Fruit fly (Drosophila melanogaster) whole organism, wandering third instar larva: ENCODE results near the gene tal-2A.

Source experiments
- CG32264 ChIP-seq: fragments of 200-800 bp; sonication (Bioruptor generic); optimal IDR thresholded peaks from 2 replicates; lab custom pipeline; 2016; ENCODE audit warnings: missing biosample characterization, missing genetic modification characterization
- CG9705 ChIP-seq: fragments of 200-800 bp; sonication (Bioruptor generic); optimal IDR thresholded peaks from 2 replicates; lab custom pipeline; 2018; ENCODE audit warnings: missing biosample characterization, mild to moderate bottlenecking, missing genetic modification characterization
- CrebA ChIP-seq: fragments of 200-800 bp; sonication (Bioruptor generic); optimal IDR thresholded peaks from 2 replicates; lab custom pipeline; 2016; ENCODE audit warnings: missing biosample characterization, mild to moderate bottlenecking, missing genetic modification characterization, borderline replicate concordance
- Dif ChIP-seq: fragments of 200-275, 200-300 bp; sonication (Bioruptor generic); optimal IDR thresholded peaks from 2 replicates; lab custom pipeline; 2018; ENCODE audit warnings: missing biosample characterization, missing genetic modification characterization; ENCODE audit not compliant: partially characterized antibody
- GATAd ChIP-seq: sonication (Bioruptor generic); optimal IDR thresholded peaks from 2 replicates; lab custom pipeline; 2016; ENCODE audit warnings: missing biosample characterization, missing genetic modification characterization
- HLH106 ChIP-seq: fragments of 200-800 bp; optimal IDR thresholded peaks from 3 replicates; lab custom pipeline; 2019; ENCODE audit warnings: missing biosample characterization, mild to moderate bottlenecking, missing genetic modification characterization, moderate library complexity
- Hnf4 ChIP-seq: fragments of 200-800 bp; sonication (Bioruptor generic); optimal IDR thresholded peaks from 2 replicates; lab custom pipeline; 2016; ENCODE audit warnings: missing biosample characterization, mild to moderate bottlenecking, missing genetic modification characterization
- Hr78 ChIP-seq: fragments of >200 bp; optimal IDR thresholded peaks from 2 replicates; lab custom pipeline; 2017; ENCODE audit warnings: missing biosample characterization, missing genetic modification characterization
- Hr83 ChIP-seq: fragments of 200-300 bp; sonication (Bioruptor generic); optimal IDR thresholded peaks from 2 replicates; lab custom pipeline; 2016; ENCODE audit warnings: missing biosample characterization, mild to moderate bottlenecking, missing genetic modification characterization, moderate library complexity; ENCODE audit not compliant: poor library complexity, severe bottlenecking
- Jra ChIP-seq: sonication (Bioruptor generic); optimal IDR thresholded peaks from 2 replicates; lab custom pipeline; 2016; ENCODE audit warnings: missing biosample characterization, missing genetic modification characterization
- Mio ChIP-seq: sonication (Bioruptor generic); optimal IDR thresholded peaks from 2 replicates; lab custom pipeline; 2016; ENCODE audit warnings: missing biosample characterization, missing genetic modification characterization
- Myc ChIP-seq: fragments of >200 bp; optimal IDR thresholded peaks from 2 replicates; lab custom pipeline; 2017
- N ChIP-seq: fragments of >200 bp; optimal IDR thresholded peaks from 2 replicates; lab custom pipeline; 2018; ENCODE audit warnings: missing biosample characterization, missing external identifiers, missing genetic modification characterization
- OdsH ChIP-seq: fragments of 200-800 bp; sonication (Bioruptor generic); optimal IDR thresholded peaks from 2 replicates; lab custom pipeline; 2016; ENCODE audit warnings: missing biosample characterization, mild to moderate bottlenecking, missing genetic modification characterization
- Rel ChIP-seq, 2 experiments: fragments of 200-800 bp; sonication (Bioruptor generic) in 1 of 2; optimal IDR thresholded peaks; 2 replicates in 1 of 2; 3 replicates in 1 of 2; lab custom pipeline; 2016 to 2019; ENCODE audit warnings: mild to moderate bottlenecking in 2 of 2, missing biosample characterization in 2 of 2, missing genetic modification characterization in 2 of 2, moderate library complexity in 1 of 2
- Sp1 ChIP-seq: fragments of 200-800 bp; sonication (Bioruptor generic); optimal IDR thresholded peaks from 3 replicates; lab custom pipeline; 2019; ENCODE audit warnings: missing biosample characterization, mild to moderate bottlenecking, missing genetic modification characterization, moderate library complexity
- Vsx2 ChIP-seq: fragments of 200-300, 225-300 bp; sonication (Bioruptor generic); optimal IDR thresholded peaks from 2 replicates; lab custom pipeline; 2018; ENCODE audit warnings: missing biosample characterization, missing genetic modification characterization; ENCODE audit not compliant: partially characterized antibody
- br ChIP-seq: fragments of 200-800 bp; sonication (Bioruptor generic); optimal IDR thresholded peaks from 2 replicates; lab custom pipeline; 2016; ENCODE audit warnings: missing biosample characterization, missing genetic modification characterization
- brk ChIP-seq: fragments of 200-800 bp; sonication (Bioruptor generic); optimal IDR thresholded peaks from 2 replicates; lab custom pipeline; 2016; ENCODE audit warnings: missing biosample characterization, mild to moderate bottlenecking, missing genetic modification characterization
- dl ChIP-seq, 2 experiments: fragments of 175-275, 200-275 bp in 1 of 2; fragments of 200-275 bp in 1 of 2; sonication (Bioruptor generic); optimal IDR thresholded peaks; lab custom pipeline; 2018; ENCODE audit warnings: mild to moderate bottlenecking in 2 of 2, missing biosample characterization in 2 of 2, missing genetic modification characterization in 2 of 2, moderate library complexity in 2 of 2; ENCODE audit not compliant: partially characterized antibody in 2 of 2, insufficient read depth in 1 of 2
- dsf ChIP-seq: sonication (Bioruptor generic); optimal IDR thresholded peaks from 2 replicates; lab custom pipeline; 2016; ENCODE audit warnings: missing biosample characterization, missing genetic modification characterization, borderline replicate concordance
- ey ChIP-seq: fragments of 200-800 bp; sonication (Bioruptor generic); optimal IDR thresholded peaks from 2 replicates; lab custom pipeline; 2016; ENCODE audit warnings: missing biosample characterization, missing genetic modification characterization
- foxo ChIP-seq, 2 experiments: fragments of 200-800 bp; sonication (Bioruptor generic); optimal IDR thresholded peaks; 2 replicates in 1 of 2; 3 replicates in 1 of 2; lab custom pipeline; 2016 to 2017; ENCODE audit warnings: missing biosample characterization in 2 of 2, missing genetic modification characterization in 2 of 2
- fru ChIP-seq: fragments of 200-800 bp; sonication (Bioruptor generic); optimal IDR thresholded peaks from 3 replicates; lab custom pipeline; 2016; ENCODE audit warnings: missing biosample characterization, mild to moderate bottlenecking, missing genetic modification characterization
- h ChIP-seq: fragments of 200-800 bp; sonication (Bioruptor generic); optimal IDR thresholded peaks from 3 replicates; lab custom pipeline; 2016; ENCODE audit warnings: missing biosample characterization, mild to moderate bottlenecking, missing genetic modification characterization
- jim ChIP-seq: fragments of 175-275, 200-325 bp; sonication (Bioruptor generic); optimal IDR thresholded peaks from 2 replicates; lab custom pipeline; 2016; ENCODE audit warnings: missing biosample characterization, mild to moderate bottlenecking, missing genetic modification characterization
- lola ChIP-seq: fragments of >200 bp; optimal IDR thresholded peaks from 2 replicates; lab custom pipeline; 2017; ENCODE audit warnings: missing biosample characterization, missing genetic modification characterization
- pan ChIP-seq: fragments of >200 bp; optimal IDR thresholded peaks from 2 replicates; lab custom pipeline; 2017
- psq ChIP-seq: fragments of 200-800 bp; sonication (Bioruptor generic); optimal IDR thresholded peaks from 3 replicates; lab custom pipeline; 2017; ENCODE audit warnings: missing biosample characterization, mild to moderate bottlenecking, missing genetic modification characterization, moderate library complexity
- rgr ChIP-seq: fragments of 200-800 bp; sonication (Bioruptor generic); optimal IDR thresholded peaks from 3 replicates; lab custom pipeline; 2016; ENCODE audit warnings: missing biosample characterization, mild to moderate bottlenecking, missing genetic modification characterization
- sage ChIP-seq: fragments of 200-800 bp; sonication (Bioruptor generic); optimal IDR thresholded peaks from 2 replicates; lab custom pipeline; 2016; ENCODE audit warnings: missing biosample characterization, mild to moderate bottlenecking, missing genetic modification characterization
- sv ChIP-seq: fragments of 200-800 bp; sonication (Bioruptor generic); optimal IDR thresholded peaks from 3 replicates; lab custom pipeline; 2016; ENCODE audit warnings: missing biosample characterization, missing genetic modification characterization
- tai ChIP-seq: sonication (Bioruptor generic); optimal IDR thresholded peaks from 2 replicates; lab custom pipeline; 2016; ENCODE audit warnings: missing biosample characterization, missing genetic modification characterization
- usp ChIP-seq: fragments of >200 bp; optimal IDR thresholded peaks from 2 replicates; lab custom pipeline; 2017; ENCODE audit warnings: missing biosample characterization, missing genetic modification characterization
- woc ChIP-seq: sonication (Bioruptor generic); optimal IDR thresholded peaks from 2 replicates; lab custom pipeline; 2016; ENCODE audit warnings: missing biosample characterization, mild to moderate bottlenecking, missing genetic modification characterization

Gene tal-2A

DNA sequence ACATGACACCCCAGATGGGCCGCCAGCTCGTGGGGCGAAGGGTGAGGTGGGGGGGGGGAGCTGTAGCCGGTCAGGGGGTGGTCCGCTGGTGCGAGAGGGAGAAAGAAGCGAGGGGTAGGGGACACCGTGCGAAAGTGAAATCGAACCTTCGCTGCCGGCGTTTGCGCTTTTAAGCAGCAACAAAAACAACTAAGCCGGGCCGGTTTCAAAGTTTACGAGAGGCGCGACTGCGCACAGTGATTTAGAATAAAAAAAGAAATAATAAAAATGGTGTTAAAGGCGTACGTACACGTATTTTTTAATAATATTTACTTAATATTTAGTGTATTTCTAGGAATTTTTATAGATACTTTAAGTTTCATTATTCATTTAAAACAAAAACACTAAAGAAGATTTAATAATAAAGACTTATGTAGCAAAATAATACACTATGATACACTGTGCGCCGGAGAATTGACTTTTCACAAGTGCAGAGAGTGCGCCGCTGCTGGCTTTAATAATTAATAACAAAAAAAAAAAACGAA, 18.7 kb downstream of the tal-2A start:
- TF ChIP-seq Sp1 (GFP tag; lab: Kevin White, UChicago) (peak; percentile 85), h (GFP tag; lab: Kevin White, UChicago) (peak; percentile 67), rgr (GFP tag; lab: Kevin White, UChicago) (peak; percentile 68), fru (peak; percentile 69), Myc (lab: Kevin White, UChicago) (no peak), woc (no peak), HLH106 (tag; lab: Kevin White, UChicago) (peak; percentile 87), Hnf4 (peak; percentile 58), OdsH (GFP tag; lab: Kevin White, UChicago) (peak; percentile 74), psq (peak; percentile 79), brk (GFP tag; lab: Kevin White, UChicago) (peak; percentile 12), Rel (GFP tag; optimal IDR thresholded peaks at IDR 0.05; lab: Kevin White, UChicago) (peak; percentile 29), Rel (tag; optimal IDR thresholded peaks at IDR 0.05; lab: Kevin White, UChicago) (peak; percentile 64), foxo (GFP tag; optimal IDR thresholded peaks at IDR 0.05; lab: Kevin White, UChicago) (peak in 1 of 2 experiments; percentile 75), CrebA (no peak), jim (GFP tag; lab: Kevin White, UChicago) (no peak), br (GFP tag; lab: Kevin White, UChicago) (peak; percentile 22), Hr83 (GFP tag; lab: Kevin White, UChicago) (no peak), ey (GFP tag; lab: Kevin White, UChicago) (peak; percentile 35)

- TF ChIP-seq brk (GFP tag; lab: Kevin White, UChicago): no peak
- TF ChIP-seq Sp1 (GFP tag; lab: Kevin White, UChicago): no peak
- no peak for TF ChIP-seq Mio (GFP tag; lab: Kevin White, UChicago)
- no peak for TF ChIP-seq CG32264 (GFP tag; lab: Kevin White, UChicago)
- no peak for TF ChIP-seq Rel (GFP tag; optimal IDR thresholded peaks at IDR 0.05; lab: Kevin White, UChicago)
- TF ChIP-seq Rel (tag; optimal IDR thresholded peaks at IDR 0.05; lab: Kevin White, UChicago): no peak
- no peak for TF ChIP-seq Hr83 (GFP tag; lab: Kevin White, UChicago)
- no peak for TF ChIP-seq Jra (GFP tag; lab: Kevin White, UChicago)
- TF ChIP-seq dl (GFP tag; optimal IDR thresholded peaks at IDR 0.05; lab: Kevin White, UChicago; ENCODE audit: insufficient read depth in 1 of 2, partially characterized antibody in 2 of 2): no peak
- TF ChIP-seq CG9705 (GFP tag; lab: Kevin White, UChicago): no peak
- no peak for TF ChIP-seq Vsx2 (GFP tag; lab: Kevin White, UChicago)
These were observed 20.0 kb downstream of the tal-2A start for dm6 chr3R:13832950-13833349.

- TF ChIP-seq Myc (lab: Kevin White, UChicago): peak; percentile 71
- TF ChIP-seq tai (GFP tag; lab: Kevin White, UChicago): no peak
- no peak for TF ChIP-seq sage (GFP tag; lab: Kevin White, UChicago)
- no peak for TF ChIP-seq h (GFP tag; lab: Kevin White, UChicago)
These were observed 20.6 kb downstream of the tal-2A start for dm6 chr3R:13833515-13833914.

DNA sequence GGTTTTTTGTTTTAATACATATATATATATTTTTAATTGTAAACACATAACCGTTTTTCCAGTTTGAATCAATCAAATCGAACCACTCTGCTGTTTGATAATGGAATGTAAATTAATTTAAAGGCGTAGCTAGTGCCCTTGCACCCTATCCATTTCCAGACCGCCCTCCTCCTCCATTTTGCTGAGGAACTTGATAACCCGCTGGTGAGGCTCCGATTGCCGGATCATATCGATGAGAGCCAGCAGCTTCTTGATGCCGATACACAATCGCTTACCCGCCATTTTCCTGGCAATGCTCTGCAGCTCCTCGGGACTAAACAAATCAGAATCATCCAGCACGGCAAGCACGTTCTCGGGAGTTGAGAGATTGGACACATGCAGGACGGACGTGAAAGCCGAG, 21.6 kb downstream of the tal-2A start:
- TF ChIP-seq Sp1 (GFP tag; lab: Kevin White, UChicago): no peak
- no peak for TF ChIP-seq brk (GFP tag; lab: Kevin White, UChicago)
- no peak for TF ChIP-seq Dif
- TF ChIP-seq sage (GFP tag; lab: Kevin White, UChicago): no peak
- no peak for TF ChIP-seq CG32264 (GFP tag; lab: Kevin White, UChicago)

- TF ChIP-seq Mio (GFP tag; lab: Kevin White, UChicago) (no peak), rgr (GFP tag; lab: Kevin White, UChicago) (peak; percentile 4), Myc (lab: Kevin White, UChicago) (no peak), foxo (GFP tag; optimal IDR thresholded peaks at IDR 0.05; lab: Kevin White, UChicago) (no peak), Jra (GFP tag; lab: Kevin White, UChicago) (no peak), Hnf4 (no peak), Sp1 (GFP tag; lab: Kevin White, UChicago) (no peak), brk (GFP tag; lab: Kevin White, UChicago) (no peak), br (GFP tag; lab: Kevin White, UChicago) (no peak), GATAd (GFP tag; lab: Kevin White, UChicago) (no peak), fru (no peak), usp (no peak), Rel (GFP tag; optimal IDR thresholded peaks at IDR 0.05; lab: Kevin White, UChicago) (no peak), Rel (tag; optimal IDR thresholded peaks at IDR 0.05; lab: Kevin White, UChicago) (peak; percentile 48), N (GFP tag; lab: Kevin White, UChicago) (no peak), ey (GFP tag; lab: Kevin White, UChicago) (no peak), pan (no peak), woc (no peak), Hr78 (GFP tag; lab: Kevin White, UChicago) (no peak), Hr83 (GFP tag; lab: Kevin White, UChicago) (no peak), CG32264 (GFP tag; lab: Kevin White, UChicago) (no peak), jim (GFP tag; lab: Kevin White, UChicago) (no peak), dsf (GFP tag; lab: Kevin White, UChicago) (no peak), tai (GFP tag; lab: Kevin White, UChicago) (no peak), sv (GFP tag; lab: Kevin White, UChicago) (no peak), lola (GFP tag; lab: Kevin White, UChicago) (no peak), sage (GFP tag; lab: Kevin White, UChicago) (no peak), CG9705 (GFP tag; lab: Kevin White, UChicago) (no peak), psq (no peak), dl (GFP tag; optimal IDR thresholded peaks at IDR 0.05; lab: Kevin White, UChicago; ENCODE audit: insufficient read depth in 1 of 2, partially characterized antibody in 2 of 2) (peak; percentile 2 to 54), h (GFP tag; lab: Kevin White, UChicago) (no peak), Dif (peak; percentile 93), HLH106 (tag; lab: Kevin White, UChicago) (peak; percentile 14)
These were observed 24.9 kb downstream of the tal-2A start, which contains the start of gene Nsf2 for dm6 chr3R:13837807-13838206. Nsf2 (minus strand) TSS chr3R:13837991.
